Worm (Caenorhabditis elegans) whole organism, L2 larva: ENCODE measurements around the gene ugt-5.

Experiments used
- ZK546.5 ChIP-seq: sonication (generic microtip); optimal IDR thresholded peaks from 2 replicates; lab custom pipeline; 2017; ENCODE audit warnings: missing biosample characterization, missing genetic modification characterization
- aly-2 ChIP-seq: fragments of 150-350 bp; optimal IDR thresholded peaks from 2 replicates; lab custom pipeline; 2014; ENCODE audit warnings: missing biosample characterization, missing genetic modification characterization
- blmp-1 ChIP-seq: sonication (generic microtip); optimal IDR thresholded peaks from 2 replicates; lab custom pipeline; 2017; ENCODE audit warnings: missing genetic modification characterization, mild to moderate bottlenecking, missing compliant biosample characterization, antibody characterized with exemption, moderate library complexity; ENCODE audit not compliant: insufficient read depth
- ceh-16 ChIP-seq: fragments of 150-350 bp; optimal IDR thresholded peaks from 2 replicates; lab custom pipeline; 2014; ENCODE audit warnings: missing biosample characterization, missing genetic modification characterization
- egl-27 ChIP-seq: sonication (generic microtip); optimal IDR thresholded peaks from 3 replicates; lab custom pipeline; 2017; ENCODE audit warnings: missing biosample characterization, missing genetic modification reagents, missing genetic modification characterization
- lin-11 ChIP-seq: fragments of 150-350 bp; sonication (generic microtip); optimal IDR thresholded peaks from 2 replicates; lab custom pipeline; 2014; ENCODE audit warnings: missing biosample characterization, missing genetic modification characterization, inconsistent platforms, mixed read lengths
- nhr-11 ChIP-seq: fragments of 150-350 bp; optimal IDR thresholded peaks from 2 replicates; lab custom pipeline; 2014; ENCODE audit warnings: missing biosample characterization, missing genetic modification characterization
- nhr-237 ChIP-seq: fragments of 150-350 bp; optimal IDR thresholded peaks from 2 replicates; lab custom pipeline; 2014; ENCODE audit warnings: missing biosample characterization, missing genetic modification characterization
- nhr-77 ChIP-seq: fragments of 150-350 bp; optimal IDR thresholded peaks from 2 replicates; lab custom pipeline; 2014; ENCODE audit warnings: missing biosample characterization, missing genetic modification characterization
- skn-1 ChIP-seq: sonication (generic microtip); optimal IDR thresholded peaks from 2 replicates; lab custom pipeline; 2017; ENCODE audit warnings: missing biosample characterization, missing genetic modification characterization
- unc-62 ChIP-seq: fragments of 150-350 bp; optimal IDR thresholded peaks from 2 replicates; lab custom pipeline; 2014; ENCODE audit warnings: missing biosample characterization, missing genetic modification reagents, missing genetic modification characterization
- ztf-1 ChIP-seq: fragments of 200-800 bp; sonication (Bioruptor generic); conservative IDR thresholded peaks from 2 replicates; pipeline ENCODE4 v1.3.6; 2022; ENCODE audit warnings: missing genetic modification characterization, missing compliant biosample characterization

DNA sequence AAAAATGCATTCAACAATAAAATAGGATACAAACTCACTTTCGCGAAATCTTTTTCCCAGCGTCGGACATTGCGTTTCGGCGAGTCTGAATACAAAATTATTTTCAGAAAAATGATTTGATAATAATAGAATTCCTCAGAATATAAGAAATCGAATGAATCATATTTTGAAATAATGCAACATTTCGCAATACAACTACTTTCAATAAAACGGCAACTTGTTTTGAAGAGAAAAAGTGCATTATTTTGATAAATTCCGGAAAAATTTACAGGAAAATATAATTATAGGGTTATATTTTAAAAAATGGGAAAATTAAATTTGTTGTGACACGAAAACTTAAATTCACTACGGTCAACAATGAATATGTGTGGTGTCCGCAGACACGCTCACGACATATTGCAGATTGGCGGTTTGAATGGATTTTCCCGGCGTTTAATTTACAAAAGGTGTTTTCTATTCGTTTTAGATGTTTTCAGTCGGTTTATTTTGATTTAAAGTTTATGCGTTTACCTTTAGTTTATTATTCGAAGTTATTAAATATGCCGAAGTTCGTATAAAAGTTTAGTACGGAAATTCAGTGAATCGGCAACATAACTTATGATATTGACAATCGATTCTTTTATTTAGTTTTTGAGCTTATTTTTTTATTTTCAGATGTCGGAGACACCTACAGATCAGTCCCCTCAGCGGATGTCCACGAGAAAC lies 29.3 kb downstream of the ugt-5 start, which contains the start of the genes abcf-1 and scc-3:
- no peak for TF ChIP-seq unc-62 (GFP tag; lab: Kevin White, UChicago)
- TF ChIP-seq blmp-1 (tag; lab: Kevin White, UChicago): no peak
- TF ChIP-seq aly-2 (tag; lab: Kevin White, UChicago): no peak
- TF ChIP-seq nhr-77: no peak
- TF ChIP-seq lin-11 (tag; lab: Kevin White, UChicago): no peak
- TF ChIP-seq skn-1 (tag; lab: Kevin White, UChicago): no peak
- no peak for TF ChIP-seq egl-27 (tag; lab: Kevin White, UChicago)
- no peak for TF ChIP-seq ZK546.5 (tag; lab: Kevin White, UChicago)
- no peak for TF ChIP-seq ceh-16 (tag; lab: Kevin White, UChicago)
- no peak for TF ChIP-seq ztf-1 (GFP tag; lab: Robert Waterston, UW)
- TF ChIP-seq nhr-237 (tag; lab: Kevin White, UChicago): no peak
- no peak for TF ChIP-seq nhr-11 (tag; lab: Kevin White, UChicago)
